Fruit fly (Drosophila melanogaster): Measurements from ENCODE around the gene IntS11.

The IntS11 gene

DNA sequence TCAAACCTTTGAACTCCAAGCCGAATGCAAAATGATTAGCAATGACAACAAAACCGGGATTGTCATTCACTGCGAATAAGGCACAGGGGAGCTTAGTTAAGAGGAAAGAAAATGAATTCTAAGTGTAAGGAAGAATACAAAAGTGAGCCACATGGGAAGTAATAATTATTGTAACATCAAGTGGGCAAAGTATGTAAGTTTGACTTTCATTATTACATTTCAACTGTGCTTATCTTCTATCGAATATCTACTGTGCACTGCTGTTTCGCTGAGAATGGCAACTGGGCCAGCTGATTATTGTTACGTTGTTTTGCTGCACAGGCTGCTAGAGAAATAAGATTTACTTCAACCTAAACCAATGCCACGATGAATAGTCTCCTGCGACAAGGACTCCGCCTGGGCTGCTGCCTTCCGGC lies 8.5 kb upstream of the IntS11 start, which contains the start of the genes CG7601 and CIA30 (continued):
- TF ChIP-seq D (optimal IDR thresholded peaks at IDR 0.05) = no peak
- TF ChIP-seq D (GFP tag; optimal IDR thresholded peaks at IDR 0.05) = peak; percentile 97
- TF ChIP-seq tio (GFP tag; optimal IDR thresholded peaks at IDR 0.05) = peak; percentile 96
- TF ChIP-seq disco-r (GFP tag; optimal IDR thresholded peaks at IDR 0.05) = peak; percentile 97
- peak; percentile 99 for TF ChIP-seq wor (GFP tag; IDR thresholded peaks at IDR 0.05)
- peak; percentile 78 for TF ChIP-seq ftz-f1 (GFP tag; optimal IDR thresholded peaks at IDR 0.05)
- TF ChIP-seq Poxn (GFP tag; IDR thresholded peaks at IDR 0.05) = peak; percentile 99
- peak; percentile 97 for TF ChIP-seq CG13296 (GFP tag; optimal IDR thresholded peaks at IDR 0.05)
- peak; percentile 99 for TF ChIP-seq Dip3 (GFP tag; optimal IDR thresholded peaks at IDR 0.05)
- TF ChIP-seq Chrac-16 (GFP tag; optimal IDR thresholded peaks at IDR 0.05) = peak; percentile 98
- TF ChIP-seq sens (GFP tag) = peak; percentile 100
- no peak for TF ChIP-seq CG8478 (optimal IDR thresholded peaks at IDR 0.05)
- peak; percentile 98 for TF ChIP-seq ERR (GFP tag; optimal IDR thresholded peaks at IDR 0.05)
- TF ChIP-seq Dfd (GFP tag; optimal IDR thresholded peaks at IDR 0.05) = no peak
- TF ChIP-seq dimm (GFP tag; IDR thresholded peaks at IDR 0.05) = peak; percentile 100
- peak; percentile 89 for TF ChIP-seq CG8359 (GFP tag; optimal IDR thresholded peaks at IDR 0.05; ENCODE audit: borderline replicate concordance)
- TF ChIP-seq Stat92E (GFP tag; optimal IDR thresholded peaks at IDR 0.05) = peak in 1 of 3 experiments; percentile 91
- peak; percentile 96 for TF ChIP-seq exex (tag; optimal IDR thresholded peaks at IDR 0.05)
- TF ChIP-seq CG15479 (GFP tag; optimal IDR thresholded peaks at IDR 0.05) = peak; percentile 28
- peak; percentile 97 for TF ChIP-seq CG10209 (GFP tag; optimal IDR thresholded peaks at IDR 0.05)
- peak; percentile 94 for TF ChIP-seq crol (GFP tag; IDR thresholded peaks at IDR 0.05)
- peak; percentile 100 for TF ChIP-seq al (GFP tag; IDR thresholded peaks at IDR 0.05)
- TF ChIP-seq sim (GFP tag; IDR thresholded peaks at IDR 0.05) = peak; percentile 99
- peak; percentile 25 to 68 for TF ChIP-seq insv (GFP tag; optimal IDR thresholded peaks at IDR 0.05)
- peak; percentile 92 for TF ChIP-seq CG1529 (GFP tag; optimal IDR thresholded peaks at IDR 0.05)
- no peak for TF ChIP-seq h (optimal IDR thresholded peaks at IDR 0.05)
- TF ChIP-seq ranshi (GFP tag; IDR thresholded peaks at IDR 0.05) = peak; percentile 100
- peak; percentile 97 for TF ChIP-seq cwo (GFP tag; optimal IDR thresholded peaks at IDR 0.05)
- peak; percentile 100 for TF ChIP-seq peb (GFP tag; IDR thresholded peaks at IDR 0.05)
- peak; percentile 100 for TF ChIP-seq slbo (GFP tag; IDR thresholded peaks at IDR 0.05)
- peak; percentile 99 for TF ChIP-seq pb (GFP tag; optimal IDR thresholded peaks at IDR 0.05)
- peak; percentile 96 for TF ChIP-seq Hmx (GFP tag; optimal IDR thresholded peaks at IDR 0.05)
- TF ChIP-seq CG3281 (GFP tag; optimal IDR thresholded peaks at IDR 0.05) = peak; percentile 97
- TF ChIP-seq zf30C (GFP tag; optimal IDR thresholded peaks at IDR 0.05) = no peak
- peak; percentile 99 for TF ChIP-seq CG5245 (GFP tag; optimal IDR thresholded peaks at IDR 0.05)
- peak; percentile 100 for TF ChIP-seq ase (GFP tag; IDR thresholded peaks at IDR 0.05)
- peak; percentile 99 for TF ChIP-seq CG4854 (GFP tag; optimal IDR thresholded peaks at IDR 0.05)
- TF ChIP-seq sna (GFP tag; IDR thresholded peaks at IDR 0.05; ENCODE audit: partially characterized antibody) = no peak
- TF ChIP-seq CG34376 (GFP tag; optimal IDR thresholded peaks at IDR 0.05) = peak; percentile 98
- TF ChIP-seq twi (tag; optimal IDR thresholded peaks at IDR 0.05) = no peak
- peak; percentile 99 for TF ChIP-seq CG10654 (GFP tag; optimal IDR thresholded peaks at IDR 0.05)
- TF ChIP-seq Xrp1 (GFP tag; IDR thresholded peaks at IDR 0.05) = peak; percentile 100
- TF ChIP-seq bsh (GFP tag; optimal IDR thresholded peaks at IDR 0.05) = peak; percentile 91 to 96
- TF ChIP-seq z (GFP tag; IDR thresholded peaks at IDR 0.05) = peak; percentile 90
- peak; percentile 99 for TF ChIP-seq pum (GFP tag; optimal IDR thresholded peaks at IDR 0.05)
- peak; percentile 84 for TF ChIP-seq CG4707 (GFP tag; optimal IDR thresholded peaks at IDR 0.05)
- TF ChIP-seq prd (optimal IDR thresholded peaks at IDR 0.05) = no peak
- peak; percentile 100 for TF ChIP-seq prd (GFP tag; IDR thresholded peaks at IDR 0.05)
- TF ChIP-seq Awh (GFP tag; IDR thresholded peaks at IDR 0.05) = peak; percentile 100
- TF ChIP-seq nmo (GFP tag; optimal IDR thresholded peaks at IDR 0.05) = peak; percentile 99
- TF ChIP-seq CG14860 (GFP tag; IDR thresholded peaks at IDR 0.05; ENCODE audit: partially characterized antibody) = no peak
- TF ChIP-seq chif (GFP tag; optimal IDR thresholded peaks at IDR 0.05) = peak; percentile 98

All from whole organism, embryonic.